Fruit fly (Drosophila melanogaster): ENCODE data around the gene PGAP5.
A peak's percentile ranks its signal among the peaks of the same experiment; 100 is the strongest.

PGAP5 gene

dm6 chr2L:8196757-8197530 lies 1.7 kb upstream of the PGAP5 start, which contains the start of the genes CG8475 and CG8460 (continued):
- peak; percentile 70 for TF ChIP-seq Med (GFP tag)
- TF ChIP-seq CG10267 (tag; optimal IDR thresholded peaks at IDR 0.05), result peak; percentile 48
- no peak for TF ChIP-seq CG4730 (GFP tag; IDR thresholded peaks at IDR 0.05)
- TF ChIP-seq Sry-δ (GFP tag; optimal IDR thresholded peaks at IDR 0.05), result peak; percentile 4
- TF ChIP-seq MBD-R2 (GFP tag; IDR thresholded peaks at IDR 0.05), result peak; percentile 51; the same call in 1 of the 2 replicates
- TF ChIP-seq CG2712 (tag; optimal IDR thresholded peaks at IDR 0.05), result no peak
- no peak for TF ChIP-seq ash1 (GFP tag; optimal IDR thresholded peaks at IDR 0.05)
- TF ChIP-seq Dp (GFP tag; optimal IDR thresholded peaks at IDR 0.05), result peak; percentile 91
- TF ChIP-seq onecut (GFP tag; IDR thresholded peaks at IDR 0.05), result peak; percentile 51
- TF ChIP-seq maf-S (GFP tag; optimal IDR thresholded peaks at IDR 0.05), result no peak
- 0 out of 2 replicates have a peak, but pooled peaks have one; percentile 22 for TF ChIP-seq CG3847 (GFP tag; IDR thresholded peaks at IDR 0.05)
- peak; percentile 78; the same call in 1 of the 3 replicates for TF ChIP-seq CG34422 (GFP tag; IDR thresholded peaks at IDR 0.05)
- peak; percentile 73 for TF ChIP-seq Dref (GFP tag; IDR thresholded peaks at IDR 0.05)
- TF ChIP-seq pzg (GFP tag; optimal IDR thresholded peaks at IDR 0.05), result peak; percentile 57
- TF ChIP-seq danr (GFP tag; IDR thresholded peaks at IDR 0.05), result no peak
- peak; percentile 35; the same call in 1 of the 2 replicates for TF ChIP-seq amos (GFP tag; IDR thresholded peaks at IDR 0.05; ENCODE audit: partially characterized antibody)
- no peak for TF ChIP-seq Myb (GFP tag; optimal IDR thresholded peaks at IDR 0.05)
- TF ChIP-seq CG34224 (GFP tag; IDR thresholded peaks at IDR 0.05; ENCODE audit: partially characterized antibody), result peak; percentile 57; the same call in 2 of the 3 replicates
- peak; percentile 97 for TF ChIP-seq sqz (GFP tag; optimal IDR thresholded peaks at IDR 0.05)
- no peak for TF ChIP-seq bigmax (GFP tag; optimal IDR thresholded peaks at IDR 0.05)

dm6 chr2L:8202569-8202968 lies 3.9 kb downstream of the PGAP5 start:
- no peak for TF ChIP-seq usp (GFP tag; optimal IDR thresholded peaks at IDR 0.05)
- no peak for TF ChIP-seq CG13123 (GFP tag; optimal IDR thresholded peaks at IDR 0.05)
- TF ChIP-seq Gsc (GFP tag; IDR thresholded peaks at IDR 0.05), result no peak
- TF ChIP-seq nom (GFP tag; optimal IDR thresholded peaks at IDR 0.05), result peak; percentile 69

DNA sequence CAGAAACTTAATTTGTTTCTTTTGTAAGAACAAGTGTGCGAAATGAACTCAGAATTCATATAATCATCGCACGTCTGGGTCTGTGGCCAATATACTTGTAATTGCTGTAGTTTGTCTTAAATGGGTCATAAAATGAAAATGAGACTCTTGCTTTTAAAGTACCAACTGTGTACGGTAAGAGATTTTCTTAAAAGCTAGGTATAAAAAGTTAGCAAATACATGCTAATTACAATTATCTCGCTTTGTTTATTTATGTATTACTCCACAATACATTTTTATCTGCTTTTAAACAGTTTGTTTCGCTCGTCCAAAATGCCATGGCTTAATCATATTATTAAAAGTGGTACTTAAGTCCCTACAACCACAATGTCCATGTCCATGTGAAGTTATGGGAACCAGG lies 5.1 kb downstream of the PGAP5 start:
- TF ChIP-seq ab (GFP tag; optimal IDR thresholded peaks at IDR 0.05), result no peak
- no peak for TF ChIP-seq Hr3 (GFP tag; optimal IDR thresholded peaks at IDR 0.05)
- TF ChIP-seq CG11504 (tag; optimal IDR thresholded peaks at IDR 0.05), result no peak
- no peak for TF ChIP-seq YL-1 (GFP tag; optimal IDR thresholded peaks at IDR 0.05)
- no peak for TF ChIP-seq CG12391 (tag; optimal IDR thresholded peaks at IDR 0.05)
- TF ChIP-seq exex (tag; optimal IDR thresholded peaks at IDR 0.05), result peak; percentile 6
- TF ChIP-seq vvl (GFP tag; IDR thresholded peaks at IDR 0.05), result no peak
- peak; percentile 56 for TF ChIP-seq CG13894 (tag; optimal IDR thresholded peaks at IDR 0.05)
- no peak for TF ChIP-seq Adf1 (GFP tag; IDR thresholded peaks at IDR 0.05)
- no peak for TF ChIP-seq Jarid2 (GFP tag; optimal IDR thresholded peaks at IDR 0.05)
- no peak for TF ChIP-seq CG10959 (GFP tag; IDR thresholded peaks at IDR 0.05)
- no peak for TF ChIP-seq CG31224 (GFP tag; IDR thresholded peaks at IDR 0.05)
- no peak for TF ChIP-seq oc (tag; optimal IDR thresholded peaks at IDR 0.05)
- TF ChIP-seq CG9437 (GFP tag; optimal IDR thresholded peaks at IDR 0.05), result no peak
- TF ChIP-seq CG12744 (GFP tag; optimal IDR thresholded peaks at IDR 0.05), result no peak
- TF ChIP-seq CG2678 (tag; optimal IDR thresholded peaks at IDR 0.05), result peak; percentile 31
- no peak for TF ChIP-seq Trl (optimal IDR thresholded peaks at IDR 0.05)
- no peak for TF ChIP-seq Trl (GFP tag; optimal IDR thresholded peaks at IDR 0.05)
- TF ChIP-seq twi (tag; optimal IDR thresholded peaks at IDR 0.05), result no peak
- no peak for TF ChIP-seq corto (GFP tag; optimal IDR thresholded peaks at IDR 0.05)
- TF ChIP-seq CG13296 (GFP tag; optimal IDR thresholded peaks at IDR 0.05), result peak; percentile 12
- no peak for TF ChIP-seq CG16779 (GFP tag; IDR thresholded peaks at IDR 0.05)
- TF ChIP-seq CG10147 (GFP tag; optimal IDR thresholded peaks at IDR 0.05), result no peak
- TF ChIP-seq CG14014 (GFP tag; IDR thresholded peaks at IDR 0.05), result no peak
- peak; percentile 2 for TF ChIP-seq B-H2 (GFP tag; optimal IDR thresholded peaks at IDR 0.05)
- peak; percentile 5 for TF ChIP-seq Med (GFP tag)
